Fruit fly (Drosophila melanogaster) whole organism, embryonic: ENCODE results near the gene Hinfp.

Experiments
- ATbp ChIP-seq: fragments of 200-800 bp; sonication (Bioruptor generic); optimal IDR thresholded peaks from 2 replicates; lab custom pipeline; 2017; ENCODE audit warnings: missing biosample characterization, mild to moderate bottlenecking, missing genetic modification characterization, missing genetic modification reagents
- CG10209 ChIP-seq: fragments of 200-800 bp; sonication (Bioruptor generic); optimal IDR thresholded peaks from 3 replicates; lab custom pipeline; 2017; ENCODE audit warnings: missing biosample characterization, mild to moderate bottlenecking, missing genetic modification characterization, missing genetic modification reagents
- CG1233 ChIP-seq: fragments of 200-800 bp; sonication (Bioruptor generic); optimal IDR thresholded peaks from 4 replicates; lab custom pipeline; 2018; ENCODE audit warnings: missing biosample characterization, mild to moderate bottlenecking, missing genetic modification characterization
- CG13775 ChIP-seq: fragments of 200-800 bp; sonication (Bioruptor generic); optimal IDR thresholded peaks from 3 replicates; lab custom pipeline; 2017; ENCODE audit warnings: missing biosample characterization, mild to moderate bottlenecking, missing genetic modification characterization
- CG1832 ChIP-seq: fragments of 200-800 bp; sonication (Bioruptor generic); optimal IDR thresholded peaks from 2 replicates; lab custom pipeline; 2017; ENCODE audit warnings: missing biosample characterization, mild to moderate bottlenecking, missing genetic modification characterization, inconsistent platforms
- CG18764 ChIP-seq: fragments of 200-800 bp; sonication (Bioruptor generic); optimal IDR thresholded peaks from 3 replicates; lab custom pipeline; 2016; ENCODE audit warnings: missing biosample characterization, missing genetic modification characterization
- CG2678 ChIP-seq: fragments of 200-800 bp; sonication (Bioruptor generic); optimal IDR thresholded peaks from 3 replicates; lab custom pipeline; 2019; ENCODE audit warnings: missing biosample characterization, mild to moderate bottlenecking, missing genetic modification characterization, moderate library complexity
- CG3995 ChIP-seq: fragments of 200-800 bp; sonication (Bioruptor generic); optimal IDR thresholded peaks from 3 replicates; lab custom pipeline; 2016; ENCODE audit warnings: missing biosample characterization, missing genetic modification characterization
- CG4282 ChIP-seq: fragments of 200-800 bp; sonication (Bioruptor generic); optimal IDR thresholded peaks from 2 replicates; lab custom pipeline; 2016; ENCODE audit warnings: missing biosample characterization, missing genetic modification characterization
- CG43689 ChIP-seq: fragments of 200-800 bp; sonication (Bioruptor generic); IDR thresholded peaks from 2 replicates; pipeline ENCODE4 v1.3.6; 2022; ENCODE audit warnings: missing biosample characterization, missing genetic modification characterization
- CG4404 ChIP-seq: fragments of 200-800 bp; sonication (Bioruptor generic); IDR thresholded peaks from 2 replicates; pipeline ENCODE4 v1.3.6; 2022; ENCODE audit warnings: missing biosample characterization, missing genetic modification characterization
- CG5953 ChIP-seq: fragments of 200-800 bp; sonication (Bioruptor generic); IDR thresholded peaks from 2 replicates; pipeline ENCODE4 v1.3.6; 2022; ENCODE audit warnings: missing biosample characterization, missing genetic modification characterization
- CG6175 ChIP-seq: fragments of 200-800 bp; sonication (Bioruptor generic); IDR thresholded peaks from 3 replicates; pipeline ENCODE4 v1.3.6; 2022; ENCODE audit warnings: missing biosample characterization, missing genetic modification characterization
- CG6654 ChIP-seq: fragments of 200-800 bp; sonication (Bioruptor generic); optimal IDR thresholded peaks from 2 replicates; lab custom pipeline; 2017; ENCODE audit warnings: missing biosample characterization, mild to moderate bottlenecking, missing genetic modification characterization
- CG7963 ChIP-seq: fragments of 200-800 bp; sonication (Bioruptor generic); IDR thresholded peaks from 3 replicates; pipeline ENCODE4 v1.3.6; 2022; ENCODE audit warnings: missing biosample characterization, missing genetic modification characterization; ENCODE audit not compliant: partially characterized antibody
- CG8924 ChIP-seq: fragments of 200-800 bp; optimal IDR thresholded peaks from 3 replicates; lab custom pipeline; 2019; ENCODE audit warnings: missing biosample characterization, mild to moderate bottlenecking, missing genetic modification characterization, moderate library complexity
- Chrac-16 ChIP-seq: fragments of 200-800 bp; sonication (Bioruptor generic); optimal IDR thresholded peaks from 3 replicates; lab custom pipeline; 2016; ENCODE audit warnings: missing biosample characterization, missing genetic modification characterization
- Dip2 ChIP-seq: fragments of 200-800 bp; sonication (Bioruptor generic); IDR thresholded peaks from 2 replicates; pipeline ENCODE4 v1.3.6; 2022; ENCODE audit warnings: missing biosample characterization, missing genetic modification characterization
- Doc2 ChIP-seq: fragments of 200-800 bp; sonication (Bioruptor generic); IDR thresholded peaks from 2 replicates; pipeline ENCODE4 v1.3.6; 2022; ENCODE audit warnings: missing biosample characterization, missing genetic modification characterization
- Dp ChIP-seq: fragments of 200-800 bp; sonication (Bioruptor generic); optimal IDR thresholded peaks from 2 replicates; lab custom pipeline; 2018; ENCODE audit warnings: missing biosample characterization, mild to moderate bottlenecking, missing genetic modification characterization, moderate library complexity
- ERR ChIP-seq: fragments of 200-800 bp; sonication (Bioruptor generic); optimal IDR thresholded peaks from 2 replicates; lab custom pipeline; 2016; ENCODE audit warnings: missing biosample characterization, missing genetic modification characterization
- Ets65A ChIP-seq: fragments of 200-800 bp; sonication (Bioruptor generic); peaks from one replicate; lab custom pipeline; 2016; ENCODE audit warnings: missing biosample characterization, missing genetic modification characterization
- Fer1 ChIP-seq: fragments of 200-800 bp; sonication (Bioruptor generic); optimal IDR thresholded peaks from 2 replicates; lab custom pipeline; 2017; ENCODE audit warnings: missing biosample characterization, mild to moderate bottlenecking, missing genetic modification characterization
- Gsc ChIP-seq: fragments of 200-800 bp; sonication (Bioruptor generic); IDR thresholded peaks from 2 replicates; pipeline ENCODE4 v1.3.6; 2022; ENCODE audit warnings: missing biosample characterization, missing genetic modification characterization
- MESR4 ChIP-seq: fragments of 200-800 bp; sonication (Bioruptor generic); optimal IDR thresholded peaks from 2 replicates; lab custom pipeline; 2018; ENCODE audit warnings: missing biosample characterization, mild to moderate bottlenecking, missing genetic modification characterization, moderate library complexity
- Opbp ChIP-seq: fragments of 200-800 bp; sonication (Bioruptor generic); IDR thresholded peaks from 3 replicates; pipeline ENCODE4 v1.3.6; 2022; ENCODE audit warnings: missing biosample characterization, missing genetic modification characterization; ENCODE audit not compliant: partially characterized antibody
- Pdp1 ChIP-seq, 2 experiments: fragments of 200-800 bp; sonication (Bioruptor generic); optimal IDR thresholded peaks; 3 replicates each; lab custom pipeline; 2016; ENCODE audit warnings: missing biosample characterization in 2 of 2, missing genetic modification characterization in 2 of 2, mild to moderate bottlenecking in 1 of 2, moderate library complexity in 1 of 2
- Ptx1 ChIP-seq: fragments of 200-800 bp; sonication (Bioruptor generic); IDR thresholded peaks from 2 replicates; pipeline ENCODE4 v1.3.6; 2022; ENCODE audit warnings: missing biosample characterization, missing genetic modification characterization
- Scr ChIP-seq: fragments of 200-800 bp; sonication (Bioruptor generic); IDR thresholded peaks from 2 replicates; pipeline ENCODE4 v1.3.6; 2022; ENCODE audit warnings: missing biosample characterization, missing genetic modification characterization; ENCODE audit not compliant: partially characterized antibody
- Sox100B ChIP-seq: fragments of 200-800 bp; sonication (Bioruptor generic); optimal IDR thresholded peaks from 3 replicates; lab custom pipeline; 2018; ENCODE audit warnings: missing biosample characterization, mild to moderate bottlenecking, missing genetic modification characterization
- Spps ChIP-seq: fragments of 200-800 bp; sonication (Bioruptor generic); optimal IDR thresholded peaks from 2 replicates; lab custom pipeline; 2018; ENCODE audit warnings: missing biosample characterization, mild to moderate bottlenecking, missing genetic modification characterization
- Tbp ChIP-seq: fragments of >200 bp; optimal IDR thresholded peaks from 2 replicates; lab custom pipeline; 2018; ENCODE audit warnings: missing biosample characterization, missing genetic modification characterization
- cato ChIP-seq: fragments of 200-800 bp; sonication (Bioruptor generic); optimal IDR thresholded peaks from 2 replicates; lab custom pipeline; 2016; ENCODE audit warnings: missing biosample characterization, missing genetic modification characterization, borderline replicate concordance
- dati ChIP-seq: fragments of 200-800 bp; sonication (Bioruptor generic); IDR thresholded peaks from 2 replicates; pipeline ENCODE4 v1.3.6; 2022; ENCODE audit warnings: missing biosample characterization, missing genetic modification characterization
- dysf ChIP-seq: fragments of 200-800 bp; sonication (Bioruptor generic); IDR thresholded peaks from 3 replicates; pipeline ENCODE4 v1.3.6; 2022; ENCODE audit warnings: missing biosample characterization, missing genetic modification characterization
- en ChIP-seq: fragments of 200-800 bp; sonication (Bioruptor generic); optimal IDR thresholded peaks from 2 replicates; lab custom pipeline; 2016; ENCODE audit warnings: missing biosample characterization, missing genetic modification characterization
- gsb-n ChIP-seq: fragments of 200-800 bp; sonication (Bioruptor generic); optimal IDR thresholded peaks from 3 replicates; lab custom pipeline; 2018; ENCODE audit warnings: missing biosample characterization, mild to moderate bottlenecking, missing genetic modification characterization
- insv ChIP-seq, 2 experiments: fragments of 200-800 bp; sonication (Bioruptor generic); optimal IDR thresholded peaks; 3 replicates each; lab custom pipeline; 2016 to 2018; ENCODE audit warnings: missing biosample characterization in 2 of 2, missing genetic modification characterization in 2 of 2
- lilli ChIP-seq: fragments of 200-800 bp; sonication (Bioruptor generic); optimal IDR thresholded peaks from 3 replicates; lab custom pipeline; 2016; ENCODE audit warnings: missing biosample characterization, missing genetic modification characterization
- luna ChIP-seq: fragments of 200-800 bp; sonication (Bioruptor generic); optimal IDR thresholded peaks from 2 replicates; lab custom pipeline; 2016; ENCODE audit warnings: missing biosample characterization, missing genetic modification characterization
- nerfin-2 ChIP-seq: fragments of 200-800 bp; sonication (Bioruptor generic); IDR thresholded peaks from 2 replicates; pipeline ENCODE4 v1.3.6; 2022; ENCODE audit warnings: missing biosample characterization, missing genetic modification characterization; ENCODE audit not compliant: partially characterized antibody
- pfk ChIP-seq: fragments of 200-800 bp; sonication (Bioruptor generic); optimal IDR thresholded peaks from 2 replicates; lab custom pipeline; 2018; ENCODE audit warnings: missing biosample characterization, mild to moderate bottlenecking, missing genetic modification characterization, moderate library complexity
- ranshi ChIP-seq: fragments of 200-800 bp; sonication (Bioruptor generic); IDR thresholded peaks from 2 replicates; pipeline ENCODE4 v1.3.6; 2022; ENCODE audit warnings: missing biosample characterization, missing genetic modification characterization
- seq ChIP-seq: fragments of 200-800 bp; sonication (Bioruptor generic); IDR thresholded peaks from 2 replicates; pipeline ENCODE4 v1.3.6; 2022; ENCODE audit warnings: missing biosample characterization, missing genetic modification characterization
- slou ChIP-seq: fragments of 200-800 bp; sonication (Bioruptor generic); optimal IDR thresholded peaks from 3 replicates; lab custom pipeline; 2016; ENCODE audit warnings: missing biosample characterization, missing genetic modification characterization
- slp2 ChIP-seq: fragments of 200-800 bp; sonication (Bioruptor generic); optimal IDR thresholded peaks from 2 replicates; lab custom pipeline; 2016; ENCODE audit warnings: missing biosample characterization, missing genetic modification characterization
- sug ChIP-seq: fragments of 200-800 bp; optimal IDR thresholded peaks from 2 replicates; lab custom pipeline; 2019; ENCODE audit warnings: missing biosample characterization, mild to moderate bottlenecking, missing genetic modification characterization, moderate library complexity
- tio ChIP-seq: fragments of 200-800 bp; sonication (Bioruptor generic); optimal IDR thresholded peaks from 2 replicates; lab custom pipeline; 2017; ENCODE audit warnings: missing biosample characterization, missing genetic modification characterization, inconsistent platforms
- tna ChIP-seq: fragments of 200-800 bp; sonication (Bioruptor generic); IDR thresholded peaks from 2 replicates; pipeline ENCODE4 v1.3.6; 2022; ENCODE audit warnings: missing biosample characterization, missing genetic modification characterization; ENCODE audit not compliant: partially characterized antibody
- tx ChIP-seq: fragments of 200-800 bp; sonication (Bioruptor generic); optimal IDR thresholded peaks from 2 replicates; lab custom pipeline; 2016; ENCODE audit warnings: missing biosample characterization, missing genetic modification characterization
- zen ChIP-seq: fragments of 200-800 bp; sonication (Bioruptor generic); optimal IDR thresholded peaks from 3 replicates; lab custom pipeline; 2018; ENCODE audit warnings: missing biosample characterization, mild to moderate bottlenecking, missing genetic modification characterization, moderate library complexity
- zf30C ChIP-seq: fragments of 200-800 bp; sonication (Bioruptor generic); optimal IDR thresholded peaks from 3 replicates; lab custom pipeline; 2018; ENCODE audit warnings: missing biosample characterization, mild to moderate bottlenecking, missing genetic modification characterization

The Hinfp gene

DNA sequence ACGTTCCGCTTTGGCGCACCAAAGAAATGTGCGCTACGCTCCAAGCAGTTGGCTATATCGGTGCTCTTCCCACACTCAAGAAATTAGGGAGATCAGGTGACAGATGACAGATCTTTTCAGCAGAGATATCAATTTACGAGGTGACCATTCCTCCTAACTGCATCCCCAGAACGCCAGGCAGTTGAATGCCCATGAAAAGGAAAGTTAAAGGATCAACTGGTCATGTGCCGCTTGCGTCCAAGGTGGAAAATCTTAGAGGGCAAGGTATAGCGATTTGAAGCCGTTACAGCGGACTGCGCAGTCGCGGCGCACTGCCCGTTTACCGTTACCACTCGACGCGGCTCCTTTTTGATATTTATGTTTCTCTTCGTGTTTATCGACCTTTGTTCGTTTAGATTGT is 6.8 kb upstream of the Hinfp start (continued):
- TF ChIP-seq Tbp (GFP tag; lab: Kevin White, UChicago) (no peak), lilli (GFP tag; lab: Kevin White, UChicago) (peak; percentile 46), seq (GFP tag; lab: Robert Waterston, UW) (no peak), Fer1 (GFP tag; lab: Kevin White, UChicago) (peak; percentile 3), CG5953 (GFP tag; lab: Robert Waterston, UW) (no peak), CG4282 (GFP tag; lab: Kevin White, UChicago) (no peak), slp2 (GFP tag; lab: Kevin White, UChicago) (peak; percentile 13), ERR (GFP tag; lab: Kevin White, UChicago) (no peak), Scr (GFP tag; lab: Robert Waterston, UW) (no peak), dysf (peak; percentile 62), Ptx1 (GFP tag; lab: Robert Waterston, UW) (peak; percentile 46; the same call in 1 of the 2 replicates), Opbp (GFP tag; lab: Robert Waterston, UW) (no peak), CG1233 (GFP tag; lab: Kevin White, UChicago) (no peak), zf30C (GFP tag; lab: Kevin White, UChicago) (no peak), CG4404 (GFP tag; lab: Robert Waterston, UW) (peak; percentile 20; the same call in 1 of the 2 replicates), Sox100B (GFP tag; lab: Kevin White, UChicago) (peak; percentile 48), CG8924 (tag; lab: Kevin White, UChicago) (peak; percentile 26), Dip2 (no peak), CG6654 (GFP tag; lab: Kevin White, UChicago) (no peak), luna (GFP tag; lab: Kevin White, UChicago) (no peak), gsb-n (tag; lab: Kevin White, UChicago) (peak; percentile 10), ATbp (peak; percentile 18), CG10209 (GFP tag; lab: Kevin White, UChicago) (no peak), Ets65A (GFP tag; lab: Kevin White, UChicago) (peak; percentile 87), zen (tag; lab: Kevin White, UChicago) (no peak), CG13775 (GFP tag; lab: Kevin White, UChicago) (peak; percentile 22), dati (no peak), CG2678 (peak; percentile 47), en (GFP tag; lab: Kevin White, UChicago) (no peak), tna (GFP tag; lab: Robert Waterston, UW) (no peak), CG3995 (GFP tag; lab: Kevin White, UChicago) (no peak), CG18764 (GFP tag; lab: Kevin White, UChicago) (no peak), Chrac-16 (peak; percentile 35), CG1832 (GFP tag; lab: Kevin White, UChicago) (no peak), Pdp1 (GFP tag; optimal IDR thresholded peaks at IDR 0.05; lab: Kevin White, UChicago) (peak in 1 of 2 experiments; percentile 29), tx (GFP tag; lab: Kevin White, UChicago) (peak; percentile 33), CG7963 (GFP tag; lab: Robert Waterston, UW) (no peak), Doc2 (GFP tag; lab: Robert Waterston, UW) (no peak), insv (GFP tag; optimal IDR thresholded peaks at IDR 0.05; lab: Kevin White, UChicago) (no peak), sug (tag; lab: Kevin White, UChicago) (no peak), Dp (GFP tag; lab: Kevin White, UChicago) (no peak), tio (GFP tag; lab: Kevin White, UChicago) (no peak), pfk (GFP tag; lab: Kevin White, UChicago) (no peak), Gsc (GFP tag; lab: Robert Waterston, UW) (no peak), ranshi (GFP tag; lab: Robert Waterston, UW) (peak; percentile 18; the same call in 1 of the 2 replicates), slou (GFP tag; lab: Kevin White, UChicago) (no peak), cato (no peak), MESR4 (no peak), Spps (tag; lab: Kevin White, UChicago) (no peak), CG43689 (GFP tag; lab: Robert Waterston, UW) (no peak), CG6175 (GFP tag; lab: Robert Waterston, UW) (no peak), nerfin-2 (GFP tag; lab: Robert Waterston, UW) (no peak)
